Fruit fly (Drosophila melanogaster): ENCODE measurements around the gene CG31776.

dm6 chr2L:3506806-3507205 lies 36.8 kb downstream of the CG31776 start:
- TF ChIP-seq CG8478 (optimal IDR thresholded peaks at IDR 0.05) = no peak
- TF ChIP-seq CTCF (optimal IDR thresholded peaks at IDR 0.05) = no peak

Data from S2 (cell line).